Worm (Caenorhabditis elegans) whole organism, mixed stage, embryonic: ENCODE results near the gene npp-3.

Source experiments
- ces-1 ChIP-seq: fragments of 150-350 bp; optimal IDR thresholded peaks from 2 replicates; lab custom pipeline; 2014; ENCODE audit warnings: missing biosample characterization, missing genetic modification reagents, missing genetic modification characterization
- drap-1 ChIP-seq: fragments of 200-800 bp; sonication (Bioruptor generic); optimal IDR thresholded peaks from 3 replicates; lab custom pipeline; 2018; ENCODE audit warnings: mild to moderate bottlenecking, missing genetic modification characterization, missing compliant biosample characterization
- elt-1 ChIP-seq: sonication (generic microtip); optimal IDR thresholded peaks from 2 replicates; lab custom pipeline; 2017; ENCODE audit warnings: missing genetic modification characterization, mild to moderate bottlenecking, missing compliant biosample characterization, antibody characterized with exemption, moderate library complexity, borderline replicate concordance; ENCODE audit not compliant: insufficient read depth
- lin-32 ChIP-seq: fragments of 200-800 bp; sonication (Bioruptor generic); optimal IDR thresholded peaks from 2 replicates; lab custom pipeline; 2018; ENCODE audit warnings: mild to moderate bottlenecking, missing genetic modification characterization, missing compliant biosample characterization
- nhr-12 ChIP-seq: fragments of 150-350 bp; optimal IDR thresholded peaks from 2 replicates; lab custom pipeline; 2014; ENCODE audit warnings: missing biosample characterization, missing genetic modification characterization
- nhr-2 ChIP-seq: fragments of 150-350 bp; optimal IDR thresholded peaks from 2 replicates; lab custom pipeline; 2014; ENCODE audit warnings: missing biosample characterization, missing genetic modification characterization
- nhr-237 ChIP-seq: fragments of 150-350 bp; optimal IDR thresholded peaks from 2 replicates; lab custom pipeline; 2014; ENCODE audit warnings: missing biosample characterization, missing genetic modification characterization
- nhr-28 ChIP-seq: fragments of 150-350 bp; optimal IDR thresholded peaks from 2 replicates; lab custom pipeline; 2014; ENCODE audit warnings: missing biosample characterization, missing genetic modification characterization
- nhr-76 ChIP-seq: sonication (generic microtip); optimal IDR thresholded peaks from 2 replicates; lab custom pipeline; 2017; ENCODE audit warnings: missing biosample characterization, missing genetic modification characterization
- pha-4 ChIP-seq: fragments of 150-350 bp; optimal IDR thresholded peaks from 2 replicates; lab custom pipeline; 2018; ENCODE audit warnings: missing biosample characterization, missing genetic modification reagents, missing genetic modification characterization
- snpc-4 ChIP-seq: fragments of 150-350 bp; optimal IDR thresholded peaks from 2 replicates; lab custom pipeline; 2014; ENCODE audit warnings: missing biosample characterization, missing genetic modification characterization
- unc-120 ChIP-seq: sonication (generic microtip); optimal IDR thresholded peaks from 2 replicates; lab custom pipeline; 2017; ENCODE audit warnings: missing genetic modification characterization, missing compliant biosample characterization; ENCODE audit not compliant: poor library complexity, severe bottlenecking
- unc-39 ChIP-seq: fragments of 150-350 bp; optimal IDR thresholded peaks from 2 replicates; lab custom pipeline; 2014; ENCODE audit warnings: missing biosample characterization, missing genetic modification characterization
- unc-62 ChIP-seq: fragments of 150-350 bp; optimal IDR thresholded peaks from 2 replicates; lab custom pipeline; 2014; ENCODE audit warnings: missing biosample characterization, missing genetic modification reagents, missing genetic modification characterization

DNA sequence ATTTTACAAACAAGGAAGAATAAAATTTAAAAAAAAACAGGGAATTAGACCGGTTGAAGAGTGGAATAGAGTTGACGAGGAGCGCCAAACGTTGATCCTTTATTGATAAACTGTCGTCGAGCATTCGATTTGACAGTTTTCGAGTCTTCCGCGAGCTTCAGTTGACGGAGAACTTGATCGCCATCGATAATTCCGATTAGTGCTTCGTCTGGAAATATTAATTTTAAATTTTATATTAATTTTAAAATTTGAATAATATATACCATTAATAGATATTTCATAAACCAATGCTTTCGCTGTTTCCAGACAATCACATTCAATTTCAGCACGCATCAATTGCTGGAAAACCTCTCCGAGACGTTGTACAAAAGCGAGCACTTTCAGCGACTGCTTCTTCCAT, 8.9 kb downstream of the npp-3 start, which contains the start of gene K12D12.4:
- TF ChIP-seq unc-120 (tag; lab: Kevin White, UChicago) = no peak
- TF ChIP-seq unc-39 (tag; lab: Kevin White, UChicago) = no peak
- TF ChIP-seq nhr-28 = no peak
- TF ChIP-seq snpc-4 (tag; lab: Kevin White, UChicago) = no peak
- no peak for TF ChIP-seq drap-1 (GFP tag; lab: Kevin White, UChicago)
- TF ChIP-seq elt-1 (tag; lab: Kevin White, UChicago) = no peak
- no peak for TF ChIP-seq pha-4 (tag; lab: Kevin White, UChicago)
- TF ChIP-seq nhr-2 (tag; lab: Kevin White, UChicago) = no peak
- TF ChIP-seq nhr-237 (tag; lab: Kevin White, UChicago) = no peak
- TF ChIP-seq unc-62 = no peak
- no peak for TF ChIP-seq nhr-12 (tag; lab: Kevin White, UChicago)
- TF ChIP-seq lin-32 (GFP tag; lab: Kevin White, UChicago) = no peak
- TF ChIP-seq nhr-76 = no peak
- TF ChIP-seq ces-1 = no peak
